Fruit fly (Drosophila melanogaster) whole organism, embryonic: ENCODE measurements around the gene CG15865.

ENCODE experiments used
- Abd-B ChIP-seq: fragments of 200-800 bp; sonication (Bioruptor generic); optimal IDR thresholded peaks from 2 replicates; lab custom pipeline; 2018; ENCODE audit warnings: missing biosample characterization, mild to moderate bottlenecking, missing genetic modification characterization, moderate library complexity
- Bdp1 ChIP-seq: fragments of 200-800 bp; sonication (Bioruptor generic); optimal IDR thresholded peaks from 3 replicates; lab custom pipeline; 2016; ENCODE audit warnings: missing biosample characterization, missing genetic modification characterization
- Blimp-1 ChIP-seq: fragments of 200-800 bp; sonication (Bioruptor generic); optimal IDR thresholded peaks from 3 replicates; lab custom pipeline; 2018; ENCODE audit warnings: missing biosample characterization, missing genetic modification characterization, mild to moderate bottlenecking, moderate library complexity, missing genetic modification reagents
- CG1024 ChIP-seq: fragments of 200-800 bp; sonication (Bioruptor generic); IDR thresholded peaks from 2 replicates; pipeline ENCODE4 v1.3.6; 2022; ENCODE audit warnings: missing biosample characterization, missing genetic modification characterization
- CG11456 ChIP-seq: fragments of 200-800 bp; sonication (Bioruptor generic); IDR thresholded peaks from 3 replicates; pipeline ENCODE4 v1.3.6; 2022; ENCODE audit warnings: missing biosample characterization, missing genetic modification characterization
- CG13296 ChIP-seq: fragments of 200-800 bp; sonication (Bioruptor generic); optimal IDR thresholded peaks from 3 replicates; lab custom pipeline; 2018; ENCODE audit warnings: missing biosample characterization, mild to moderate bottlenecking, missing genetic modification characterization
- CG15601 ChIP-seq: fragments of 200-800 bp; sonication (Bioruptor generic); optimal IDR thresholded peaks from 3 replicates; lab custom pipeline; 2019; ENCODE audit warnings: missing biosample characterization, mild to moderate bottlenecking, missing genetic modification characterization, moderate library complexity
- CG17829 ChIP-seq: fragments of 200-800 bp; optimal IDR thresholded peaks from 2 replicates; lab custom pipeline; 2019; ENCODE audit warnings: missing biosample characterization, mild to moderate bottlenecking, missing genetic modification characterization, moderate library complexity
- CG2875 ChIP-seq: fragments of 200-800 bp; sonication (Bioruptor generic); optimal IDR thresholded peaks from 2 replicates; lab custom pipeline; 2017; ENCODE audit warnings: missing biosample characterization, mild to moderate bottlenecking, missing genetic modification characterization, missing genetic modification reagents
- CG31365 ChIP-seq: fragments of 200-800 bp; sonication (Bioruptor generic); optimal IDR thresholded peaks from 2 replicates; lab custom pipeline; 2018; ENCODE audit warnings: missing biosample characterization, mild to moderate bottlenecking, missing genetic modification characterization
- CG3281 ChIP-seq: fragments of 200-800 bp; sonication (Bioruptor generic); optimal IDR thresholded peaks from 3 replicates; lab custom pipeline; 2017; ENCODE audit warnings: missing biosample characterization, mild to moderate bottlenecking, missing genetic modification characterization
- CG43689 ChIP-seq: fragments of 200-800 bp; sonication (Bioruptor generic); IDR thresholded peaks from 2 replicates; pipeline ENCODE4 v1.3.6; 2022; ENCODE audit warnings: missing biosample characterization, missing genetic modification characterization
- CG6254 ChIP-seq: fragments of 200-800 bp; sonication (Bioruptor generic); optimal IDR thresholded peaks from 3 replicates; lab custom pipeline; 2017; ENCODE audit warnings: mild to moderate bottlenecking, missing biosample characterization, missing genetic modification reagents, missing genetic modification characterization
- CG6272 ChIP-seq: fragments of 200-800 bp; sonication (Bioruptor generic); IDR thresholded peaks from 2 replicates; pipeline ENCODE4 v1.3.6; 2022; ENCODE audit warnings: missing biosample characterization, missing genetic modification characterization
- CG6689 ChIP-seq: fragments of 200-800 bp; sonication (Bioruptor generic); IDR thresholded peaks from 2 replicates; pipeline ENCODE4 v1.3.6; 2022; ENCODE audit warnings: missing biosample characterization, missing genetic modification characterization
- D19B ChIP-seq: fragments of 200-800 bp; sonication (Bioruptor generic); optimal IDR thresholded peaks from 2 replicates; lab custom pipeline; 2017; ENCODE audit warnings: missing biosample characterization, mild to moderate bottlenecking, missing genetic modification characterization
- Dfd ChIP-seq, 2 experiments: fragments of >200 bp; optimal IDR thresholded peaks; 2 replicates each; lab custom pipeline; 2017; ENCODE audit warnings: missing biosample characterization in 2 of 2, missing genetic modification characterization in 2 of 2
- Dp ChIP-seq: fragments of 200-800 bp; sonication (Bioruptor generic); optimal IDR thresholded peaks from 2 replicates; lab custom pipeline; 2018; ENCODE audit warnings: missing biosample characterization, mild to moderate bottlenecking, missing genetic modification characterization, moderate library complexity
- Fer1 ChIP-seq: fragments of 200-800 bp; sonication (Bioruptor generic); optimal IDR thresholded peaks from 2 replicates; lab custom pipeline; 2017; ENCODE audit warnings: missing biosample characterization, mild to moderate bottlenecking, missing genetic modification characterization
- H15 ChIP-seq: fragments of 200-800 bp; sonication (Bioruptor generic); IDR thresholded peaks from 3 replicates; pipeline ENCODE4 v1.3.6; 2022; ENCODE audit warnings: missing biosample characterization, missing genetic modification characterization
- Hand ChIP-seq: fragments of 200-800 bp; sonication (Bioruptor generic); optimal IDR thresholded peaks from 2 replicates; lab custom pipeline; 2017; ENCODE audit warnings: mild to moderate bottlenecking, missing biosample characterization, missing genetic modification reagents, missing genetic modification characterization
- Hr78 ChIP-seq, 2 experiments: fragments of 200-800 bp in 1 of 2; fragments of >200 bp in 1 of 2; sonication (Bioruptor generic) in 1 of 2; optimal IDR thresholded peaks; 2 replicates each; lab custom pipeline; 2017 to 2019; ENCODE audit warnings: missing biosample characterization in 2 of 2, missing genetic modification characterization in 2 of 2, mild to moderate bottlenecking in 1 of 2, moderate library complexity in 1 of 2
- Jarid2 ChIP-seq: fragments of 200-800 bp; sonication (Bioruptor generic); optimal IDR thresholded peaks from 3 replicates; lab custom pipeline; 2017; ENCODE audit warnings: mild to moderate bottlenecking, missing biosample characterization, missing genetic modification reagents, missing genetic modification characterization
- Pdp1 ChIP-seq, 2 experiments: fragments of 200-800 bp; sonication (Bioruptor generic); optimal IDR thresholded peaks; 3 replicates each; lab custom pipeline; 2016; ENCODE audit warnings: missing biosample characterization in 2 of 2, missing genetic modification characterization in 2 of 2, mild to moderate bottlenecking in 1 of 2, moderate library complexity in 1 of 2
- Sox102F ChIP-seq: fragments of 200-800 bp; sonication (Bioruptor generic); optimal IDR thresholded peaks from 2 replicates; lab custom pipeline; 2018; ENCODE audit warnings: missing biosample characterization, mild to moderate bottlenecking, missing genetic modification characterization, moderate library complexity
- Vsx1 ChIP-seq: fragments of 200-800 bp; sonication (Bioruptor generic); optimal IDR thresholded peaks from 2 replicates; lab custom pipeline; 2017; ENCODE audit warnings: missing biosample characterization, mild to moderate bottlenecking, missing genetic modification characterization, missing genetic modification reagents
- Xrp1 ChIP-seq: fragments of 200-800 bp; sonication (Bioruptor generic); IDR thresholded peaks from 2 replicates; pipeline ENCODE4 v1.3.6; 2022; ENCODE audit warnings: missing biosample characterization, missing genetic modification characterization
- bbx ChIP-seq: fragments of 200-800 bp; sonication (Bioruptor generic); IDR thresholded peaks from 2 replicates; pipeline ENCODE4 v1.3.6; 2022; ENCODE audit warnings: missing biosample characterization, missing genetic modification characterization; ENCODE audit not compliant: partially characterized antibody
- chinmo ChIP-seq: fragments of 200-800 bp; sonication (Bioruptor generic); IDR thresholded peaks from 4 replicates; pipeline ENCODE4 v1.3.6; 2022; ENCODE audit warnings: missing biosample characterization, missing genetic modification characterization; ENCODE audit not compliant: partially characterized antibody
- ci ChIP-seq: fragments of 200-800 bp; sonication (Bioruptor generic); IDR thresholded peaks from 3 replicates; pipeline ENCODE4 v1.3.6; 2022; ENCODE audit warnings: missing biosample characterization, missing genetic modification characterization
- disco-r ChIP-seq: fragments of 200-800 bp; sonication (Bioruptor generic); optimal IDR thresholded peaks from 2 replicates; lab custom pipeline; 2016; ENCODE audit warnings: missing biosample characterization, missing genetic modification characterization
- eyg ChIP-seq: fragments of 200-800 bp; sonication (Bioruptor generic); optimal IDR thresholded peaks from 3 replicates; lab custom pipeline; 2016; ENCODE audit warnings: missing biosample characterization, missing genetic modification characterization
- fd102C ChIP-seq: fragments of 200-800 bp; sonication (Bioruptor generic); optimal IDR thresholded peaks from 2 replicates; lab custom pipeline; 2018; ENCODE audit warnings: missing biosample characterization, mild to moderate bottlenecking, missing genetic modification characterization, moderate library complexity
- fru ChIP-seq: fragments of >200 bp; optimal IDR thresholded peaks from 2 replicates; lab custom pipeline; 2017
- kah ChIP-seq: fragments of 200-800 bp; sonication (Bioruptor generic); optimal IDR thresholded peaks from 2 replicates; lab custom pipeline; 2018; ENCODE audit warnings: missing biosample characterization, mild to moderate bottlenecking, missing genetic modification characterization
- lmd ChIP-seq: fragments of 200-800 bp; sonication (Bioruptor generic); IDR thresholded peaks from 2 replicates; pipeline ENCODE4 v1.3.6; 2022; ENCODE audit warnings: missing biosample characterization, missing genetic modification characterization
- oc ChIP-seq: fragments of 200-800 bp; sonication (Bioruptor generic); optimal IDR thresholded peaks from 2 replicates; lab custom pipeline; 2018; ENCODE audit warnings: missing biosample characterization, mild to moderate bottlenecking, missing genetic modification characterization, moderate library complexity
- odd ChIP-seq: fragments of 200-800 bp; sonication (Bioruptor generic); optimal IDR thresholded peaks from 2 replicates; lab custom pipeline; 2017; ENCODE audit warnings: missing biosample characterization, mild to moderate bottlenecking, missing genetic modification characterization
- org-1 ChIP-seq: fragments of 200-800 bp; sonication (Bioruptor generic); optimal IDR thresholded peaks from 2 replicates; lab custom pipeline; 2017; ENCODE audit warnings: missing biosample characterization, missing genetic modification characterization
- sc ChIP-seq, 3 experiments: fragments of >200 bp in 2 of 3; fragments of 200-800 bp in 1 of 3; sonication (Bioruptor generic) in 1 of 3; optimal IDR thresholded peaks; 2 replicates in 2 of 3; 3 replicates in 1 of 3; lab custom pipeline; 2017; ENCODE audit warnings: mild to moderate bottlenecking in 1 of 3, missing biosample characterization in 1 of 3, missing genetic modification characterization in 1 of 3, missing genetic modification reagents in 1 of 3
- tx ChIP-seq: fragments of 200-800 bp; sonication (Bioruptor generic); optimal IDR thresholded peaks from 2 replicates; lab custom pipeline; 2016; ENCODE audit warnings: missing biosample characterization, missing genetic modification characterization
- vvl ChIP-seq: fragments of 200-800 bp; sonication (Bioruptor generic); IDR thresholded peaks from 2 replicates; pipeline ENCODE4 v1.3.6; 2022; ENCODE audit warnings: missing biosample characterization, missing genetic modification characterization

The CG15865 gene

dm6 chrX:16647737-16648434, 16.4 kb downstream of the CG15865 start (continued):
- TF ChIP-seq Hand (GFP tag; lab: Kevin White, UChicago), result no peak

- TF ChIP-seq disco-r (GFP tag; lab: Kevin White, UChicago) (no peak), Jarid2 (GFP tag; lab: Kevin White, UChicago) (no peak), Dfd (GFP tag; optimal IDR thresholded peaks at IDR 0.05; lab: Kevin White, UChicago) (no peak), fru (lab: Kevin White, UChicago) (no peak), CG11456 (GFP tag; lab: Robert Waterston, UW) (no peak), odd (GFP tag; lab: Kevin White, UChicago) (no peak), CG3281 (GFP tag; lab: Kevin White, UChicago) (no peak), Xrp1 (GFP tag; lab: Robert Waterston, UW) (no peak), bbx (GFP tag; lab: Robert Waterston, UW) (no peak)
These were observed 17.1 kb downstream of the CG15865 start for dm6 chrX:16647092-16647632.

dm6 chrX:16645472-16645871, 18.8 kb downstream of the CG15865 start:
- TF ChIP-seq chinmo (0 out of 4 replicates have a peak, but pooled peaks have one; percentile 7), Blimp-1 (GFP tag; lab: Kevin White, UChicago) (peak; percentile 56), Pdp1 (GFP tag; optimal IDR thresholded peaks at IDR 0.05; lab: Kevin White, UChicago) (peak in 1 of 2 experiments; percentile 88), CG43689 (GFP tag; lab: Robert Waterston, UW) (no peak), Vsx1 (GFP tag; lab: Kevin White, UChicago) (no peak), oc (peak; percentile 4)

dm6 chrX:16644535-16645131, 19.6 kb downstream of the CG15865 start:
- TF ChIP-seq vvl (GFP tag; lab: Robert Waterston, UW) (0 out of 2 replicates have a peak, but pooled peaks have one; percentile 10), Sox102F (GFP tag; lab: Kevin White, UChicago) (peak; percentile 49), H15 (GFP tag; lab: Robert Waterston, UW) (no peak), Bdp1 (GFP tag; lab: Kevin White, UChicago) (peak; percentile 28), CG6272 (GFP tag; lab: Robert Waterston, UW) (no peak), CG2875 (GFP tag; lab: Kevin White, UChicago) (peak; percentile 80), Fer1 (peak; percentile 17), CG31365 (tag; lab: Kevin White, UChicago) (peak; percentile 43), CG15601 (tag; lab: Kevin White, UChicago) (peak; percentile 50), eyg (no peak), CG17829 (tag; lab: Kevin White, UChicago) (no peak), CG6689 (GFP tag; lab: Robert Waterston, UW) (peak; percentile 25; the same call in 1 of the 2 replicates), Abd-B (GFP tag; lab: Kevin White, UChicago) (no peak), Jarid2 (GFP tag; lab: Kevin White, UChicago) (peak; percentile 3), ci (GFP tag; lab: Robert Waterston, UW) (peak; percentile 83), sc (optimal IDR thresholded peaks at IDR 0.05; lab: Kevin White, UChicago) (no peak), sc (GFP tag; optimal IDR thresholded peaks at IDR 0.05; lab: Kevin White, UChicago) (peak; percentile 44), org-1 (peak; percentile 38), lmd (GFP tag; lab: Robert Waterston, UW) (no peak), kah (peak; percentile 44), D19B (GFP tag; lab: Kevin White, UChicago) (no peak), Dp (no peak), CG6254 (GFP tag; lab: Kevin White, UChicago) (peak; percentile 48), CG1024 (GFP tag; lab: Robert Waterston, UW) (no peak), Hr78 (GFP tag; optimal IDR thresholded peaks at IDR 0.05; lab: Kevin White, UChicago) (peak in 1 of 2 experiments; percentile 72), fd102C (GFP tag; lab: Kevin White, UChicago) (peak; percentile 68), CG13296 (GFP tag; lab: Kevin White, UChicago) (peak; percentile 55), tx (GFP tag; lab: Kevin White, UChicago) (no peak)
